Fruit fly (Drosophila melanogaster): Measurements from ENCODE around the gene CG13318.
A peak's percentile ranks its signal among the peaks of the same experiment; 100 is the strongest.

The CG13318 gene

dm6 chr3R:8731597-8732263 is 40.8 kb downstream of the CG13318 start, which contains the start of the genes M1BP and CG8202 (continued):
- TF ChIP-seq cad (GFP tag; optimal IDR thresholded peaks at IDR 0.05) (no peak), sr (GFP tag; IDR thresholded peaks at IDR 0.05) (no peak), Dip3 (GFP tag; optimal IDR thresholded peaks at IDR 0.05) (peak; percentile 13), corto (GFP tag; optimal IDR thresholded peaks at IDR 0.05) (peak; percentile 34)

dm6 chr3R:8729542-8729941 is 42.9 kb downstream of the CG13318 start, which contains the start of gene ranshi:
ranshi (minus strand) TSS chr3R:8729693.
- TF ChIP-seq CG34224 (GFP tag; IDR thresholded peaks at IDR 0.05; ENCODE audit: partially characterized antibody) = 0 out of 3 replicates have a peak, but pooled peaks have one; percentile 16
- TF ChIP-seq sob (GFP tag; IDR thresholded peaks at IDR 0.05) = no peak
- peak; percentile 77 for TF ChIP-seq MBD-R2 (GFP tag; IDR thresholded peaks at IDR 0.05)
- TF ChIP-seq pzg (GFP tag; optimal IDR thresholded peaks at IDR 0.05) = peak; percentile 15
- TF ChIP-seq crp (GFP tag; optimal IDR thresholded peaks at IDR 0.05) = peak in 1 of 2 experiments; percentile 79
- no peak for TF ChIP-seq cas (GFP tag; IDR thresholded peaks at IDR 0.05)
- TF ChIP-seq Med (GFP tag) = peak; percentile 28
- peak; percentile 11; the same call in 1 of the 3 replicates for TF ChIP-seq row (GFP tag; IDR thresholded peaks at IDR 0.05)

dm6 chr3R:8726632-8727031 is 45.9 kb downstream of the CG13318 start, which contains the start of gene CG8159:
CG8159 (plus strand) TSS chr3R:8726854.
- TF ChIP-seq sna (GFP tag; IDR thresholded peaks at IDR 0.05; ENCODE audit: partially characterized antibody) = no peak
- no peak for TF ChIP-seq CG2199 (GFP tag; IDR thresholded peaks at IDR 0.05)
- TF ChIP-seq CG34422 (GFP tag; IDR thresholded peaks at IDR 0.05) = no peak
- no peak for TF ChIP-seq sim (GFP tag; IDR thresholded peaks at IDR 0.05)
- peak; percentile 81 for TF ChIP-seq CG10267 (tag; optimal IDR thresholded peaks at IDR 0.05)
- TF ChIP-seq CG9727 (GFP tag; optimal IDR thresholded peaks at IDR 0.05) = no peak
- TF ChIP-seq Camta (GFP tag; optimal IDR thresholded peaks at IDR 0.05) = no peak
- TF ChIP-seq Hr39 (optimal IDR thresholded peaks at IDR 0.05) = no peak
- no peak for TF ChIP-seq CG33557 (GFP tag; optimal IDR thresholded peaks at IDR 0.05)
- no peak for TF ChIP-seq CG12769 (tag; optimal IDR thresholded peaks at IDR 0.05)
- TF ChIP-seq MBD-R2 (GFP tag; IDR thresholded peaks at IDR 0.05) = peak; percentile 85
- TF ChIP-seq CG6689 (GFP tag; IDR thresholded peaks at IDR 0.05) = no peak
- TF ChIP-seq lbe (GFP tag; optimal IDR thresholded peaks at IDR 0.05) = no peak
- TF ChIP-seq ase (GFP tag; IDR thresholded peaks at IDR 0.05) = no peak
- TF ChIP-seq NK7.1 (GFP tag; optimal IDR thresholded peaks at IDR 0.05) = no peak
- TF ChIP-seq oc (tag; optimal IDR thresholded peaks at IDR 0.05) = no peak
- TF ChIP-seq sc (optimal IDR thresholded peaks at IDR 0.05) = no peak
- TF ChIP-seq sc (GFP tag; optimal IDR thresholded peaks at IDR 0.05) = no peak
- no peak for TF ChIP-seq Ada2b (GFP tag; IDR thresholded peaks at IDR 0.05)
- no peak for TF ChIP-seq CG8359 (GFP tag; optimal IDR thresholded peaks at IDR 0.05; ENCODE audit: borderline replicate concordance)
- TF ChIP-seq Oaz (GFP tag; IDR thresholded peaks at IDR 0.05) = no peak
- no peak for TF ChIP-seq CG18619 (GFP tag; optimal IDR thresholded peaks at IDR 0.05)
- TF ChIP-seq seq (GFP tag; IDR thresholded peaks at IDR 0.05) = no peak
- no peak for TF ChIP-seq CG6765 (GFP tag; optimal IDR thresholded peaks at IDR 0.05)
- no peak for TF ChIP-seq CG32532 (GFP tag; IDR thresholded peaks at IDR 0.05)
- TF ChIP-seq pzg (GFP tag; optimal IDR thresholded peaks at IDR 0.05) = peak; percentile 44
- TF ChIP-seq HLH54F (GFP tag; optimal IDR thresholded peaks at IDR 0.05) = no peak
- peak; percentile 7 for TF ChIP-seq gfzf (GFP tag; optimal IDR thresholded peaks at IDR 0.05)
- TF ChIP-seq CG17829 (tag; optimal IDR thresholded peaks at IDR 0.05) = no peak
- 0 out of 2 replicates have a peak, but pooled peaks have one; percentile 15 for TF ChIP-seq Rfx (GFP tag; IDR thresholded peaks at IDR 0.05)
- TF ChIP-seq gro (GFP tag; optimal IDR thresholded peaks at IDR 0.05) = no peak
- TF ChIP-seq CG16863 (GFP tag; optimal IDR thresholded peaks at IDR 0.05) = no peak
- TF ChIP-seq CG12299 (tag; optimal IDR thresholded peaks at IDR 0.05) = no peak
- peak; percentile 8 for TF ChIP-seq MESR4 (GFP tag; optimal IDR thresholded peaks at IDR 0.05)
- TF ChIP-seq gce (GFP tag; IDR thresholded peaks at IDR 0.05) = no peak
- TF ChIP-seq HHEX (GFP tag; optimal IDR thresholded peaks at IDR 0.05) = no peak
- TF ChIP-seq CG5180 (GFP tag; optimal IDR thresholded peaks at IDR 0.05) = no peak
- no peak for TF ChIP-seq pum (GFP tag; optimal IDR thresholded peaks at IDR 0.05)

Data from whole organism, embryonic.